Fruit fly (Drosophila melanogaster): ENCODE results near the gene CG1792.

Gene CG1792

dm6 chr3R:31610639-31611594 is 5.2 kb upstream of the CG1792 start, which contains the start of gene Med (continued):
- TF ChIP-seq pzg (GFP tag; optimal IDR thresholded peaks at IDR 0.05) (peak; percentile 89), crp (GFP tag; optimal IDR thresholded peaks at IDR 0.05) (peak in 1 of 2 experiments; percentile 45), CG9797 (GFP tag; optimal IDR thresholded peaks at IDR 0.05) (peak; percentile 96), org-1 (GFP tag; optimal IDR thresholded peaks at IDR 0.05) (no peak), Xbp1 (GFP tag; optimal IDR thresholded peaks at IDR 0.05) (no peak), CG2712 (tag; optimal IDR thresholded peaks at IDR 0.05) (peak; percentile 16), CG11504 (tag; optimal IDR thresholded peaks at IDR 0.05) (peak; percentile 36), nom (GFP tag; optimal IDR thresholded peaks at IDR 0.05) (peak; percentile 50), Elba2 (GFP tag; optimal IDR thresholded peaks at IDR 0.05) (peak; percentile 76), vvl (GFP tag; IDR thresholded peaks at IDR 0.05) (no peak), CG16779 (GFP tag; IDR thresholded peaks at IDR 0.05) (no peak), CG3163 (GFP tag; optimal IDR thresholded peaks at IDR 0.05) (no peak), aop (GFP tag; IDR thresholded peaks at IDR 0.05) (no peak), Fer3 (tag; optimal IDR thresholded peaks at IDR 0.05) (no peak), gt (GFP tag; IDR thresholded peaks at IDR 0.05) (no peak), CG6854 (GFP tag; optimal IDR thresholded peaks at IDR 0.05) (no peak), gro (GFP tag; optimal IDR thresholded peaks at IDR 0.05) (peak; percentile 31), Mes4 (GFP tag; optimal IDR thresholded peaks at IDR 0.05) (no peak), dm (GFP tag; optimal IDR thresholded peaks at IDR 0.05) (peak; percentile 81), sens-2 (GFP tag; IDR thresholded peaks at IDR 0.05) (no peak), CG2116 (GFP tag; optimal IDR thresholded peaks at IDR 0.05) (peak; percentile 51), Stat92E (GFP tag; optimal IDR thresholded peaks at IDR 0.05) (peak in 1 of 3 experiments; percentile 58), chm (GFP tag; IDR thresholded peaks at IDR 0.05) (no peak), CG15601 (tag; optimal IDR thresholded peaks at IDR 0.05) (peak; percentile 42), CG16815 (GFP tag; optimal IDR thresholded peaks at IDR 0.05) (no peak), grn (GFP tag; optimal IDR thresholded peaks at IDR 0.05) (peak; percentile 55), nmo (GFP tag; optimal IDR thresholded peaks at IDR 0.05) (peak; percentile 44), CG4617 (GFP tag; optimal IDR thresholded peaks at IDR 0.05; ENCODE audit: borderline replicate concordance) (peak; percentile 99), CHES-1-like (GFP tag; optimal IDR thresholded peaks at IDR 0.05) (peak; percentile 63), pros (GFP tag; optimal IDR thresholded peaks at IDR 0.05) (peak; percentile 50), CG18262 (tag; optimal IDR thresholded peaks at IDR 0.05) (peak; percentile 22), CG17186 (GFP tag; optimal IDR thresholded peaks at IDR 0.05) (peak; percentile 73), Nf-YC (tag; optimal IDR thresholded peaks at IDR 0.05) (peak; percentile 41), CG14014 (GFP tag; IDR thresholded peaks at IDR 0.05) (no peak), Jarid2 (GFP tag; optimal IDR thresholded peaks at IDR 0.05) (peak; percentile 3), CG18764 (GFP tag; optimal IDR thresholded peaks at IDR 0.05) (no peak), bsh (GFP tag; optimal IDR thresholded peaks at IDR 0.05) (peak in 1 of 2 experiments; percentile 41), CG31441 (GFP tag; IDR thresholded peaks at IDR 0.05) (no peak), exex (tag; optimal IDR thresholded peaks at IDR 0.05) (peak; percentile 45), CG17912 (GFP tag; optimal IDR thresholded peaks at IDR 0.05) (peak; percentile 60), CG14050 (GFP tag; IDR thresholded peaks at IDR 0.05) (no peak), CG9727 (GFP tag; optimal IDR thresholded peaks at IDR 0.05) (peak; percentile 77), CG7963 (GFP tag; IDR thresholded peaks at IDR 0.05; ENCODE audit: partially characterized antibody) (no peak), CG17829 (tag; optimal IDR thresholded peaks at IDR 0.05) (peak; percentile 31), CG10209 (GFP tag; optimal IDR thresholded peaks at IDR 0.05) (no peak), CG13624 (GFP tag; optimal IDR thresholded peaks at IDR 0.05) (peak; percentile 25), inv (GFP tag; IDR thresholded peaks at IDR 0.05; ENCODE audit: partially characterized antibody) (no peak)

All from whole organism, embryonic.